Worm (Caenorhabditis elegans) whole organism, mixed stage, embryonic: ENCODE data around the gene M162.15.

Experiments used
- M03D4.4 ChIP-seq: sonication (generic microtip); optimal IDR thresholded peaks from 2 replicates; lab custom pipeline; 2017; ENCODE audit warnings: mild to moderate bottlenecking, missing genetic modification characterization, missing compliant biosample characterization
- ceh-43 ChIP-seq: fragments of 200-800 bp; sonication (Bioruptor generic); optimal IDR thresholded peaks from 2 replicates; lab custom pipeline; 2018; ENCODE audit warnings: mild to moderate bottlenecking, missing genetic modification characterization, moderate library complexity, missing compliant biosample characterization
- ceh-83 ChIP-seq: fragments of 200-800 bp; sonication (Bioruptor generic); optimal IDR thresholded peaks from 2 replicates; lab custom pipeline; 2018; ENCODE audit warnings: mild to moderate bottlenecking, missing genetic modification characterization, missing compliant biosample characterization
- ces-1 ChIP-seq: fragments of 150-350 bp; optimal IDR thresholded peaks from 2 replicates; lab custom pipeline; 2014; ENCODE audit warnings: missing biosample characterization, missing genetic modification reagents, missing genetic modification characterization
- cnd-1 ChIP-seq: fragments of 200-800 bp; sonication (Bioruptor generic); optimal IDR thresholded peaks from 2 replicates; lab custom pipeline; 2018; ENCODE audit warnings: mild to moderate bottlenecking, missing genetic modification characterization, missing compliant biosample characterization
- drap-1 ChIP-seq: fragments of 200-800 bp; sonication (Bioruptor generic); optimal IDR thresholded peaks from 3 replicates; lab custom pipeline; 2018; ENCODE audit warnings: mild to moderate bottlenecking, missing genetic modification characterization, missing compliant biosample characterization
- elt-1 ChIP-seq: sonication (generic microtip); optimal IDR thresholded peaks from 2 replicates; lab custom pipeline; 2017; ENCODE audit warnings: missing genetic modification characterization, mild to moderate bottlenecking, missing compliant biosample characterization, antibody characterized with exemption, moderate library complexity, borderline replicate concordance; ENCODE audit not compliant: insufficient read depth
- elt-3 ChIP-seq: fragments of 150-350 bp; optimal IDR thresholded peaks from 2 replicates; lab custom pipeline; 2014; ENCODE audit warnings: missing biosample characterization, missing genetic modification characterization
- flh-1 ChIP-seq: fragments of 200-800 bp; sonication (Bioruptor generic); optimal IDR thresholded peaks from 2 replicates; lab custom pipeline; 2018; ENCODE audit warnings: mild to moderate bottlenecking, missing genetic modification characterization, moderate library complexity, missing compliant biosample characterization
- ham-2 ChIP-seq: fragments of 200-800 bp; sonication (Bioruptor generic); optimal IDR thresholded peaks from 2 replicates; lab custom pipeline; 2018; ENCODE audit warnings: mild to moderate bottlenecking, missing genetic modification characterization, missing compliant biosample characterization
- hlh-1 ChIP-seq: fragments of 150-350 bp; optimal IDR thresholded peaks from 2 replicates; lab custom pipeline; 2014; ENCODE audit warnings: missing biosample characterization, missing genetic modification reagents, missing genetic modification characterization
- lin-13 ChIP-seq: fragments of 150-350 bp; optimal IDR thresholded peaks from 2 replicates; lab custom pipeline; 2014; ENCODE audit warnings: missing biosample characterization, missing genetic modification characterization
- lin-32 ChIP-seq: fragments of 200-800 bp; sonication (Bioruptor generic); optimal IDR thresholded peaks from 2 replicates; lab custom pipeline; 2018; ENCODE audit warnings: mild to moderate bottlenecking, missing genetic modification characterization, missing compliant biosample characterization
- lsy-2 ChIP-seq: fragments of 150-350 bp; optimal IDR thresholded peaks from 2 replicates; lab custom pipeline; 2014; ENCODE audit warnings: missing biosample characterization, missing genetic modification characterization
- mab-5 ChIP-seq: fragments of 150-350 bp; optimal IDR thresholded peaks from 2 replicates; lab custom pipeline; 2014; ENCODE audit warnings: missing biosample characterization, missing genetic modification characterization
- mep-1 ChIP-seq: fragments of 150-350 bp; optimal IDR thresholded peaks from 2 replicates; lab custom pipeline; 2017; ENCODE audit warnings: missing biosample characterization, missing genetic modification reagents, missing genetic modification characterization, inconsistent platforms
- mls-2 ChIP-seq: sonication (generic microtip); optimal IDR thresholded peaks from 2 replicates; lab custom pipeline; 2016; ENCODE audit warnings: mild to moderate bottlenecking, missing genetic modification characterization, moderate library complexity, missing compliant biosample characterization
- nhr-12 ChIP-seq: fragments of 150-350 bp; optimal IDR thresholded peaks from 2 replicates; lab custom pipeline; 2014; ENCODE audit warnings: missing biosample characterization, missing genetic modification characterization
- nhr-237 ChIP-seq: fragments of 150-350 bp; optimal IDR thresholded peaks from 2 replicates; lab custom pipeline; 2014; ENCODE audit warnings: missing biosample characterization, missing genetic modification characterization
- nhr-76 ChIP-seq: sonication (generic microtip); optimal IDR thresholded peaks from 2 replicates; lab custom pipeline; 2017; ENCODE audit warnings: missing biosample characterization, missing genetic modification characterization
- pha-4 ChIP-seq: fragments of 150-350 bp; optimal IDR thresholded peaks from 2 replicates; lab custom pipeline; 2018; ENCODE audit warnings: missing biosample characterization, missing genetic modification reagents, missing genetic modification characterization
- sem-2 ChIP-seq: fragments of 200-800 bp; sonication (Bioruptor generic); optimal IDR thresholded peaks from 2 replicates; lab custom pipeline; 2018; ENCODE audit warnings: mild to moderate bottlenecking, missing genetic modification characterization, missing compliant biosample characterization
- snpc-4 ChIP-seq: fragments of 150-350 bp; optimal IDR thresholded peaks from 2 replicates; lab custom pipeline; 2014; ENCODE audit warnings: missing biosample characterization, missing genetic modification characterization
- sptf-1 ChIP-seq: sonication (generic microtip); optimal IDR thresholded peaks from 2 replicates; lab custom pipeline; 2017; ENCODE audit warnings: mild to moderate bottlenecking, missing genetic modification characterization, moderate library complexity, missing compliant biosample characterization
- tbx-8 ChIP-seq: fragments of 200-800 bp; sonication (Bioruptor generic); optimal IDR thresholded peaks from 2 replicates; lab custom pipeline; 2018; ENCODE audit warnings: mild to moderate bottlenecking, missing genetic modification characterization, moderate library complexity, missing compliant biosample characterization
- unc-39 ChIP-seq: fragments of 150-350 bp; optimal IDR thresholded peaks from 2 replicates; lab custom pipeline; 2014; ENCODE audit warnings: missing biosample characterization, missing genetic modification characterization
- unc-62 ChIP-seq: fragments of 150-350 bp; optimal IDR thresholded peaks from 2 replicates; lab custom pipeline; 2014; ENCODE audit warnings: missing biosample characterization, missing genetic modification reagents, missing genetic modification characterization
- zip-8 ChIP-seq: fragments of 150-350 bp; optimal IDR thresholded peaks from 2 replicates; lab custom pipeline; 2014; ENCODE audit warnings: missing biosample characterization, missing genetic modification characterization
- ztf-11 ChIP-seq: fragments of 150-350 bp; optimal IDR thresholded peaks from 2 replicates; lab custom pipeline; 2014; ENCODE audit warnings: missing biosample characterization, missing genetic modification characterization

M162.15 gene

ce11 chrV:19756253-19756652 is 15.3 kb downstream of the M162.15 start, which contains the start of gene W04E12.9:
TSS of gene W04E12.9 (plus strand) at chrV:19756553.
- TF ChIP-seq mep-1 (tag; lab: Kevin White, UChicago) = no peak
- TF ChIP-seq nhr-76 (tag; lab: Kevin White, UChicago) = no peak
- TF ChIP-seq sem-2 (GFP tag; lab: Kevin White, UChicago) = no peak
- no peak for TF ChIP-seq elt-3 (tag; lab: Kevin White, UChicago)
- no peak for TF ChIP-seq M03D4.4 (tag; lab: Kevin White, UChicago)
- no peak for TF ChIP-seq flh-1
- no peak for TF ChIP-seq ham-2 (GFP tag; lab: Kevin White, UChicago)
- TF ChIP-seq ceh-43 (GFP tag; lab: Kevin White, UChicago) = no peak
- TF ChIP-seq tbx-8 (GFP tag; lab: Kevin White, UChicago) = no peak
- TF ChIP-seq elt-1 (tag; lab: Kevin White, UChicago) = no peak
- TF ChIP-seq nhr-237 (tag; lab: Kevin White, UChicago) = no peak
- no peak for TF ChIP-seq lsy-2
- no peak for TF ChIP-seq pha-4 (tag; lab: Kevin White, UChicago)
- TF ChIP-seq sptf-1 (tag; lab: Kevin White, UChicago) = no peak

ce11 chrV:19755260-19755659 is 16.3 kb downstream of the M162.15 start, which contains the start of gene clec-50:
TSS of gene clec-50 (minus strand) at chrV:19755368.
- TF ChIP-seq lin-13 (tag; lab: Kevin White, UChicago) = no peak
- TF ChIP-seq hlh-1 (tag; lab: Kevin White, UChicago) = no peak
- TF ChIP-seq lin-32 (GFP tag; lab: Kevin White, UChicago) = no peak
- TF ChIP-seq nhr-237 (tag; lab: Kevin White, UChicago) = no peak
- no peak for TF ChIP-seq mab-5 (tag; lab: Kevin White, UChicago)
- TF ChIP-seq M03D4.4 (tag; lab: Kevin White, UChicago) = no peak
- no peak for TF ChIP-seq unc-62 (GFP tag; lab: Kevin White, UChicago)
- TF ChIP-seq zip-8 = no peak
- no peak for TF ChIP-seq mls-2 (tag; lab: Kevin White, UChicago)
- TF ChIP-seq, all 35 proteins: peak for 0

ce11 chrV:19754331-19754730 is 17.2 kb downstream of the M162.15 start:
- TF ChIP-seq nhr-237 (tag; lab: Kevin White, UChicago) = no peak
- no peak for TF ChIP-seq snpc-4 (tag; lab: Kevin White, UChicago)
- no peak for TF ChIP-seq sptf-1 (tag; lab: Kevin White, UChicago)
- TF ChIP-seq nhr-76 (tag; lab: Kevin White, UChicago) = no peak

DNA sequence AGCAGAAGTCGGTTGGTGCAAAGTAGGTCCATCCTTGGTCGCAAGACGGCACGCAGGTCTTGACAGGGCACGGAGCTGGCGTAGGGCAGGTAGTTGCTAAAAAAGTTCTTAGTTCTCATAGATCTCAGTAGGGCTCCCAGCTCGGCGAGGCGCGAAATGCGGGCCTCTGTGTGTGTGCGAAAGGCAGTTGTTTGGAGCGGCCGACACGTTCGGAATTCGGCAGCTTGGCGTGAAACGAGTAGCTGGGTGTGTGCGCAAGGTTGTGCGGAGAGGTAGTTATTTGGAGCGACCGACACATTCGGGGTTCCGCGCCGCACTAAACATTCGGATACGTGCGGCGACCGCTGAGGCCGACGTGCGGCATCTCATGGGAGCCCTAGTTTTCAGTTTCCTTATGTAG is 18.7 kb downstream of the M162.15 start:
- TF ChIP-seq sem-2 (GFP tag; lab: Kevin White, UChicago) (no peak), cnd-1 (tag; lab: Kevin White, UChicago) (no peak), drap-1 (GFP tag; lab: Kevin White, UChicago) (no peak), nhr-237 (tag; lab: Kevin White, UChicago) (no peak), ham-2 (GFP tag; lab: Kevin White, UChicago) (no peak), mls-2 (tag; lab: Kevin White, UChicago) (no peak), sptf-1 (tag; lab: Kevin White, UChicago) (no peak), elt-3 (tag; lab: Kevin White, UChicago) (no peak), pha-4 (tag; lab: Kevin White, UChicago) (no peak), ces-1 (no peak), unc-39 (tag; lab: Kevin White, UChicago) (no peak), ztf-11 (tag; lab: Kevin White, UChicago) (no peak)

ce11 chrV:19751124-19751523 is 20.4 kb downstream of the M162.15 start, which contains the start of gene clec-49:
TSS of gene clec-49 (minus strand) at chrV:19751226.
- TF ChIP-seq tbx-8 (GFP tag; lab: Kevin White, UChicago) (no peak), sem-2 (GFP tag; lab: Kevin White, UChicago) (no peak), lin-13 (tag; lab: Kevin White, UChicago) (no peak), ceh-83 (no peak), snpc-4 (tag; lab: Kevin White, UChicago) (no peak), cnd-1 (tag; lab: Kevin White, UChicago) (no peak), M03D4.4 (tag; lab: Kevin White, UChicago) (no peak), nhr-12 (no peak)
